Fruit fly (Drosophila melanogaster): ENCODE data around the gene schuy.

- TF ChIP-seq Sox15 (GFP tag; optimal IDR thresholded peaks at IDR 0.05) (no peak), CG6792 (GFP tag; optimal IDR thresholded peaks at IDR 0.05) (no peak), ss (GFP tag; optimal IDR thresholded peaks at IDR 0.05) (no peak), dac (GFP tag; optimal IDR thresholded peaks at IDR 0.05) (no peak)
Observed at dm6 chr3L:19953612-19954011, 32.3 kb upstream of the schuy start, which contains the start of gene CG42655.
